Fruit fly (Drosophila melanogaster) whole organism, embryonic: ENCODE measurements around the gene mei-P26.

ENCODE experiments used
- CG10565 ChIP-seq: fragments of 200-800 bp; sonication (Bioruptor generic); optimal IDR thresholded peaks from 3 replicates; lab custom pipeline; 2016; ENCODE audit warnings: missing biosample characterization, mild to moderate bottlenecking, missing genetic modification characterization
- CG10959 ChIP-seq: fragments of 200-800 bp; sonication (Bioruptor generic); IDR thresholded peaks from 2 replicates; pipeline ENCODE4 v1.3.6; 2022; ENCODE audit warnings: missing biosample characterization, missing genetic modification characterization
- CG11456 ChIP-seq: fragments of 200-800 bp; sonication (Bioruptor generic); IDR thresholded peaks from 3 replicates; pipeline ENCODE4 v1.3.6; 2022; ENCODE audit warnings: missing biosample characterization, missing genetic modification characterization
- CG11695 ChIP-seq: fragments of 200-800 bp; sonication (Bioruptor generic); IDR thresholded peaks from 3 replicates; pipeline ENCODE4 v1.3.6; 2022; ENCODE audit warnings: missing biosample characterization, missing genetic modification characterization
- CG11723 ChIP-seq: fragments of 200-800 bp; sonication (Bioruptor generic); optimal IDR thresholded peaks from 2 replicates; lab custom pipeline; 2017; ENCODE audit warnings: missing biosample characterization, mild to moderate bottlenecking, missing genetic modification characterization
- CG12071 ChIP-seq: fragments of 200-800 bp; sonication (Bioruptor generic); optimal IDR thresholded peaks from 3 replicates; lab custom pipeline; 2018; ENCODE audit warnings: missing biosample characterization, mild to moderate bottlenecking, missing genetic modification characterization
- CG12744 ChIP-seq: fragments of 200-800 bp; sonication (Bioruptor generic); optimal IDR thresholded peaks from 2 replicates; lab custom pipeline; 2016; ENCODE audit warnings: missing biosample characterization, missing genetic modification characterization
- CG13775 ChIP-seq: fragments of 200-800 bp; sonication (Bioruptor generic); optimal IDR thresholded peaks from 3 replicates; lab custom pipeline; 2017; ENCODE audit warnings: missing biosample characterization, mild to moderate bottlenecking, missing genetic modification characterization
- CG18619 ChIP-seq: fragments of 200-800 bp; sonication (Bioruptor generic); optimal IDR thresholded peaks from 3 replicates; lab custom pipeline; 2017; ENCODE audit warnings: missing biosample characterization, mild to moderate bottlenecking, missing genetic modification characterization
- CG2875 ChIP-seq: fragments of 200-800 bp; sonication (Bioruptor generic); optimal IDR thresholded peaks from 2 replicates; lab custom pipeline; 2017; ENCODE audit warnings: missing biosample characterization, mild to moderate bottlenecking, missing genetic modification characterization, missing genetic modification reagents
- CG3163 ChIP-seq: fragments of 200-800 bp; sonication (Bioruptor generic); optimal IDR thresholded peaks from 3 replicates; lab custom pipeline; 2016; ENCODE audit warnings: missing biosample characterization, missing genetic modification characterization
- CG4282 ChIP-seq: fragments of 200-800 bp; sonication (Bioruptor generic); optimal IDR thresholded peaks from 2 replicates; lab custom pipeline; 2016; ENCODE audit warnings: missing biosample characterization, missing genetic modification characterization
- CG6854 ChIP-seq: fragments of 200-800 bp; sonication (Bioruptor generic); optimal IDR thresholded peaks from 3 replicates; lab custom pipeline; 2017; ENCODE audit warnings: missing biosample characterization, mild to moderate bottlenecking, missing genetic modification characterization
- CG7372 ChIP-seq: fragments of 200-800 bp; sonication (Bioruptor generic); IDR thresholded peaks from 2 replicates; pipeline ENCODE4 v1.3.6; 2022; ENCODE audit warnings: missing biosample characterization, missing genetic modification characterization
- CG8281 ChIP-seq: fragments of 200-800 bp; sonication (Bioruptor generic); optimal IDR thresholded peaks from 2 replicates; lab custom pipeline; 2018; ENCODE audit warnings: missing biosample characterization, mild to moderate bottlenecking, missing genetic modification characterization, moderate library complexity
- CHES-1-like ChIP-seq: fragments of 200-800 bp; sonication (Bioruptor generic); optimal IDR thresholded peaks from 2 replicates; lab custom pipeline; 2016; ENCODE audit warnings: missing biosample characterization, missing genetic modification characterization
- CTCF ChIP-seq: fragments of 200-800 bp; sonication (Bioruptor generic); optimal IDR thresholded peaks from 2 replicates; lab custom pipeline; 2017; ENCODE audit warnings: missing biosample characterization, mild to moderate bottlenecking, missing genetic modification characterization, moderate library complexity
- Dll ChIP-seq: fragments of 200-800 bp; sonication (Bioruptor generic); IDR thresholded peaks from 4 replicates; pipeline ENCODE4 v1.3.6; 2022; ENCODE audit warnings: missing biosample characterization, missing genetic modification characterization; ENCODE audit not compliant: partially characterized antibody
- HLH4C ChIP-seq: fragments of 200-800 bp; sonication (Bioruptor generic); IDR thresholded peaks from 3 replicates; pipeline ENCODE4 v1.3.6; 2022; ENCODE audit warnings: missing biosample characterization, missing genetic modification characterization; ENCODE audit not compliant: partially characterized antibody
- HmgZ ChIP-seq: fragments of 200-800 bp; sonication (Bioruptor generic); optimal IDR thresholded peaks from 2 replicates; lab custom pipeline; 2018; ENCODE audit warnings: missing biosample characterization, mild to moderate bottlenecking, missing genetic modification characterization
- Hmx ChIP-seq: fragments of 200-800 bp; sonication (Bioruptor generic); optimal IDR thresholded peaks from 2 replicates; lab custom pipeline; 2016; ENCODE audit warnings: missing biosample characterization, missing genetic modification characterization
- NK7.1 ChIP-seq: fragments of 200-800 bp; sonication (Bioruptor generic); optimal IDR thresholded peaks from 3 replicates; lab custom pipeline; 2016; ENCODE audit warnings: missing biosample characterization, missing genetic modification characterization
- Neu2 ChIP-seq: fragments of 200-800 bp; sonication (Bioruptor generic); optimal IDR thresholded peaks from 3 replicates; lab custom pipeline; 2016; ENCODE audit warnings: missing biosample characterization, missing genetic modification characterization, borderline replicate concordance
- Nf-YC ChIP-seq: fragments of 200-800 bp; optimal IDR thresholded peaks from 3 replicates; lab custom pipeline; 2019; ENCODE audit warnings: missing biosample characterization, mild to moderate bottlenecking, missing genetic modification characterization, moderate library complexity
- Ravus ChIP-seq: fragments of 200-800 bp; sonication (Bioruptor generic); IDR thresholded peaks from 2 replicates; pipeline ENCODE4 v1.3.6; 2022; ENCODE audit warnings: missing biosample characterization, missing genetic modification characterization
- Ssrp ChIP-seq: fragments of 200-800 bp; sonication (Bioruptor generic); optimal IDR thresholded peaks from 2 replicates; lab custom pipeline; 2018; ENCODE audit warnings: missing biosample characterization, mild to moderate bottlenecking, missing genetic modification characterization, moderate library complexity
- Taf1 ChIP-seq: fragments of 200-800 bp; sonication (Bioruptor generic); IDR thresholded peaks from 2 replicates; pipeline ENCODE4 v1.3.6; 2022; ENCODE audit warnings: missing biosample characterization, missing genetic modification characterization
- Trl ChIP-seq, 3 experiments: fragments of >200 bp in 2 of 3; fragments of 200-800 bp in 1 of 3; sonication (Bioruptor generic) in 1 of 3; optimal IDR thresholded peaks; 2 replicates in 1 of 3; 3 replicates in 2 of 3; lab custom pipeline; 2016 to 2017; ENCODE audit warnings: missing biosample characterization in 1 of 3, missing genetic modification characterization in 1 of 3
- bowl ChIP-seq: fragments of 200-800 bp; sonication (Bioruptor generic); IDR thresholded peaks from 2 replicates; pipeline ENCODE4 v1.3.6; 2022; ENCODE audit warnings: missing biosample characterization, missing genetic modification characterization
- caup ChIP-seq: fragments of 200-800 bp; sonication (Bioruptor generic); optimal IDR thresholded peaks from 3 replicates; lab custom pipeline; 2017; ENCODE audit warnings: missing biosample characterization, mild to moderate bottlenecking, missing genetic modification characterization, moderate library complexity; ENCODE audit not compliant: severe bottlenecking
- ci ChIP-seq: fragments of 200-800 bp; sonication (Bioruptor generic); IDR thresholded peaks from 3 replicates; pipeline ENCODE4 v1.3.6; 2022; ENCODE audit warnings: missing biosample characterization, missing genetic modification characterization
- dm ChIP-seq: fragments of 200-800 bp; sonication (Bioruptor generic); optimal IDR thresholded peaks from 3 replicates; lab custom pipeline; 2016; ENCODE audit warnings: missing biosample characterization, missing genetic modification characterization
- dmrt11E ChIP-seq: fragments of 200-800 bp; sonication (Bioruptor generic); optimal IDR thresholded peaks from 3 replicates; lab custom pipeline; 2018; ENCODE audit warnings: missing biosample characterization, mild to moderate bottlenecking, missing genetic modification characterization, moderate library complexity
- dpn ChIP-seq, 2 experiments: fragments of 200-800 bp; sonication (Bioruptor generic); optimal IDR thresholded peaks; 3 replicates each; lab custom pipeline; 2016; ENCODE audit warnings: missing biosample characterization in 2 of 2, missing genetic modification characterization in 2 of 2
- dysf ChIP-seq: fragments of 200-800 bp; sonication (Bioruptor generic); IDR thresholded peaks from 3 replicates; pipeline ENCODE4 v1.3.6; 2022; ENCODE audit warnings: missing biosample characterization, missing genetic modification characterization
- fru ChIP-seq: fragments of >200 bp; optimal IDR thresholded peaks from 2 replicates; lab custom pipeline; 2017
- gfzf ChIP-seq: fragments of 200-800 bp; sonication (Bioruptor generic); optimal IDR thresholded peaks from 2 replicates; lab custom pipeline; 2016; ENCODE audit warnings: missing biosample characterization, mild to moderate bottlenecking, missing genetic modification characterization, moderate library complexity
- gsb ChIP-seq: fragments of 200-800 bp; sonication (Bioruptor generic); IDR thresholded peaks from 2 replicates; pipeline ENCODE4 v1.3.6; 2022; ENCODE audit warnings: missing biosample characterization, missing genetic modification characterization
- gt ChIP-seq: fragments of 200-800 bp; sonication (Bioruptor generic); IDR thresholded peaks from 2 replicates; pipeline ENCODE4 v1.3.6; 2022; ENCODE audit warnings: missing biosample characterization, missing genetic modification characterization
- her ChIP-seq: fragments of 200-800 bp; sonication (Bioruptor generic); optimal IDR thresholded peaks from 2 replicates; lab custom pipeline; 2016; ENCODE audit warnings: missing biosample characterization, missing genetic modification characterization
- onecut ChIP-seq: fragments of 200-800 bp; sonication (Bioruptor generic); IDR thresholded peaks from 2 replicates; pipeline ENCODE4 v1.3.6; 2022; ENCODE audit warnings: missing biosample characterization, missing genetic modification characterization
- otp ChIP-seq: fragments of 200-800 bp; sonication (Bioruptor generic); IDR thresholded peaks from 3 replicates; pipeline ENCODE4, ENCODE4 v1.3.6; 2022; ENCODE audit warnings: missing biosample characterization, missing genetic modification characterization
- pnt ChIP-seq: fragments of 200-800 bp; sonication (Bioruptor generic); optimal IDR thresholded peaks from 3 replicates; lab custom pipeline; 2016; ENCODE audit warnings: missing biosample characterization, missing genetic modification characterization
- row ChIP-seq: fragments of 200-800 bp; sonication (Bioruptor generic); IDR thresholded peaks from 3 replicates; pipeline ENCODE4 v1.3.6; 2022; ENCODE audit warnings: missing biosample characterization, missing genetic modification characterization
- sens ChIP-seq: fragments of 200-800 bp; sonication (Bioruptor generic); peaks from one replicate; lab custom pipeline; 2016; ENCODE audit warnings: missing biosample characterization, missing genetic modification characterization
- sima ChIP-seq: fragments of 200-800 bp; sonication (Bioruptor generic); optimal IDR thresholded peaks from 2 replicates; lab custom pipeline; 2016; ENCODE audit warnings: missing biosample characterization, missing genetic modification characterization
- slbo ChIP-seq: fragments of 200-800 bp; sonication (Bioruptor generic); IDR thresholded peaks from 2 replicates; pipeline ENCODE4 v1.3.6; 2022; ENCODE audit warnings: missing biosample characterization, missing genetic modification characterization
- so ChIP-seq: fragments of 200-800 bp; sonication (Bioruptor generic); IDR thresholded peaks from 3 replicates; pipeline ENCODE4 v1.3.6; 2022; ENCODE audit warnings: missing biosample characterization, missing genetic modification characterization
- stwl ChIP-seq: fragments of 200-800 bp; sonication (Bioruptor generic); optimal IDR thresholded peaks from 3 replicates; lab custom pipeline; 2018; ENCODE audit warnings: missing biosample characterization, mild to moderate bottlenecking, missing genetic modification characterization, moderate library complexity
- tap ChIP-seq: fragments of 200-800 bp; optimal IDR thresholded peaks from 3 replicates; lab custom pipeline; 2019; ENCODE audit warnings: missing biosample characterization, mild to moderate bottlenecking, missing genetic modification characterization, moderate library complexity
- tin ChIP-seq: fragments of 200-800 bp; sonication (Bioruptor generic); optimal IDR thresholded peaks from 3 replicates; lab custom pipeline; 2016; ENCODE audit warnings: missing biosample characterization, missing genetic modification characterization
- zen2 ChIP-seq: fragments of 200-800 bp; sonication (Bioruptor generic); IDR thresholded peaks from 3 replicates; pipeline ENCODE4 v1.3.6; 2022; ENCODE audit warnings: missing biosample characterization, missing genetic modification characterization; ENCODE audit not compliant: partially characterized antibody
- zfh2 ChIP-seq: fragments of 200-800 bp; sonication (Bioruptor generic); optimal IDR thresholded peaks from 2 replicates; lab custom pipeline; 2016; ENCODE audit warnings: missing biosample characterization, missing genetic modification characterization

mei-P26 gene

DNA sequence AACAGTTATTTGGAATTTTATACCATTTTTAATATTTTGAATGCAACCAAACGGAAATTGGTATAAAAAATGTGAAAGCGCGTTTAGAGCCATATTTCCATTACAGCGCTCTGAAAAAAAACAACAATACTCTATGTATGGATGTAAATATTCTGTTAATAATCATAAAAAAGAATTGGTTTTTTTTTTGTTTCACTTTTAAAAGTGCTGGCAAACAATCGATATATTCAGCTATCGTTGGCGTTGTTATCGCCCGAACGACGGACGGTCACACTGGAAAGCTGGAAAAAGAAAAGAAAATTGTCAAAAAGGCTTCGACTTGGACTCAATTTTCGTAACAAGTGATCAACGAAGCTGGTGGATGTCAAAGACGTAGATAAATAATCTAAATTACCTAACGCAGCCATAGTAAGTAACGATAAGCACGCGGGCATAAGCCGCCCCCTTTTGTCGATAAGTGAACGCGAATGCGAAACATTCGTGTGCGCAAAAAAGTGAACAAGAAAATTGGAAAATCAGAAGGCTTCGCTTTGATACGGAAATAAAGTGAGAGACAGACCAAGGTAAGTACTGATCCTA lies 20.7 kb upstream of the mei-P26 start, which contains the start of gene CG7065 (continued):
- TF ChIP-seq CG3163 (GFP tag; lab: Kevin White, UChicago): no peak
- no peak for TF ChIP-seq sima
- no peak for TF ChIP-seq zfh2 (GFP tag; lab: Kevin White, UChicago)
- TF ChIP-seq Taf1 (GFP tag; lab: Robert Waterston, UW): no peak
- no peak for TF ChIP-seq Ssrp (tag; lab: Kevin White, UChicago)
- no peak for TF ChIP-seq CG2875
- no peak for TF ChIP-seq CG12071 (GFP tag; lab: Kevin White, UChicago)
- TF ChIP-seq dm (GFP tag; lab: Kevin White, UChicago): no peak
- no peak for TF ChIP-seq onecut (GFP tag; lab: Robert Waterston, UW)
- no peak for TF ChIP-seq CTCF (GFP tag; lab: Kevin White, UChicago)
- no peak for TF ChIP-seq CG10565 (GFP tag; lab: Kevin White, UChicago)
- no peak for TF ChIP-seq Ravus (GFP tag; lab: Robert Waterston, UW)
- no peak for TF ChIP-seq gsb (GFP tag; lab: Robert Waterston, UW)
- TF ChIP-seq Hmx (GFP tag; lab: Kevin White, UChicago): no peak
- TF ChIP-seq HLH4C (GFP tag; lab: Robert Waterston, UW): no peak
- no peak for TF ChIP-seq Nf-YC (tag; lab: Kevin White, UChicago)
- no peak for TF ChIP-seq otp (GFP tag; lab: Robert Waterston, UW)
- no peak for TF ChIP-seq so (GFP tag; lab: Robert Waterston, UW)
- TF ChIP-seq HmgZ (tag; lab: Kevin White, UChicago): no peak
- no peak for TF ChIP-seq CG18619 (GFP tag; lab: Kevin White, UChicago)
- TF ChIP-seq fru: no peak
- TF ChIP-seq caup: no peak
- TF ChIP-seq tin (GFP tag; lab: Kevin White, UChicago): no peak
- TF ChIP-seq CG11723: no peak
- TF ChIP-seq zen2: no peak; the same call in 2 of the 3 replicates
- TF ChIP-seq tap (tag; lab: Kevin White, UChicago): no peak
- no peak for TF ChIP-seq CG4282 (GFP tag; lab: Kevin White, UChicago)
- TF ChIP-seq bowl (GFP tag; lab: Robert Waterston, UW): no peak
- TF ChIP-seq CG10959 (GFP tag; lab: Robert Waterston, UW): no peak
- no peak for TF ChIP-seq NK7.1 (GFP tag; lab: Kevin White, UChicago)
- TF ChIP-seq CG6854 (GFP tag; lab: Kevin White, UChicago): no peak
- TF ChIP-seq dysf (GFP tag; lab: Robert Waterston, UW): no peak
- TF ChIP-seq gt (GFP tag; lab: Robert Waterston, UW): no peak
- no peak for TF ChIP-seq dmrt11E
- TF ChIP-seq sens (GFP tag; lab: Kevin White, UChicago): peak; percentile 59
- no peak for TF ChIP-seq dpn (GFP tag; optimal IDR thresholded peaks at IDR 0.05; lab: Kevin White, UChicago)
- no peak for TF ChIP-seq pnt (GFP tag; lab: Kevin White, UChicago)
- no peak for TF ChIP-seq her (GFP tag; lab: Kevin White, UChicago)
- TF ChIP-seq Neu2 (GFP tag; lab: Kevin White, UChicago): no peak
- TF ChIP-seq stwl (tag; lab: Kevin White, UChicago): peak; percentile 40
- peak; percentile 65 for TF ChIP-seq row (GFP tag; lab: Robert Waterston, UW)
- TF ChIP-seq CG8281: no peak
- no peak for TF ChIP-seq CG12744 (GFP tag; lab: Kevin White, UChicago)
- no peak for TF ChIP-seq slbo
- TF ChIP-seq CG7372 (GFP tag; lab: Robert Waterston, UW): no peak
- no peak for TF ChIP-seq CG13775 (GFP tag; lab: Kevin White, UChicago)
- TF ChIP-seq CG11695 (GFP tag; lab: Robert Waterston, UW): no peak
- TF ChIP-seq Dll: peak; percentile 68
- TF ChIP-seq CHES-1-like (GFP tag; lab: Kevin White, UChicago): no peak
- TF ChIP-seq gfzf (GFP tag; lab: Kevin White, UChicago): peak; percentile 70
- no peak for TF ChIP-seq CG11456 (GFP tag; lab: Robert Waterston, UW)
- TF ChIP-seq Trl (optimal IDR thresholded peaks at IDR 0.05; lab: Kevin White, UChicago): no peak
- TF ChIP-seq Trl (GFP tag; optimal IDR thresholded peaks at IDR 0.05; lab: Kevin White, UChicago): no peak
- TF ChIP-seq ci (GFP tag; lab: Robert Waterston, UW): no peak
